Worm (Caenorhabditis elegans) whole organism, young adult: ENCODE data around the gene apn-1.
A peak's percentile ranks its signal among the peaks of the same experiment; 100 is the strongest.

Source experiments
- F10E7.11 ChIP-seq: sonication (generic microtip); optimal IDR thresholded peaks from 2 replicates; lab custom pipeline; 2017; ENCODE audit warnings: mild to moderate bottlenecking, missing genetic modification characterization, moderate library complexity, missing compliant biosample characterization
- F23B12.7 ChIP-seq: sonication (generic microtip); optimal IDR thresholded peaks from 2 replicates; lab custom pipeline; 2017; ENCODE audit warnings: missing genetic modification characterization, mild to moderate bottlenecking, missing compliant biosample characterization, antibody characterized with exemption, moderate library complexity; ENCODE audit not compliant: insufficient read depth
- F39B2.1 ChIP-seq: fragments of 200-800 bp; sonication (Bioruptor generic); IDR thresholded peaks from 2 replicates; pipeline ENCODE4 v1.3.6; 2022; ENCODE audit warnings: missing genetic modification reagents, missing genetic modification characterization, missing compliant biosample characterization
- F49E8.2 ChIP-seq: sonication (generic microtip); optimal IDR thresholded peaks from 3 replicates; lab custom pipeline; 2017; ENCODE audit warnings: missing genetic modification characterization, mild to moderate bottlenecking, missing compliant biosample characterization, antibody characterized with exemption, moderate library complexity; ENCODE audit not compliant: insufficient read depth
- K12H6.12 ChIP-seq: fragments of 200-800 bp; sonication (Bioruptor generic); optimal IDR thresholded peaks from 2 replicates; lab custom pipeline; 2018; ENCODE audit warnings: mild to moderate bottlenecking, missing genetic modification characterization, missing compliant biosample characterization
- akir-1 ChIP-seq: fragments of 200-800 bp; sonication (Bioruptor generic); optimal IDR thresholded peaks from 2 replicates; lab custom pipeline; 2018; ENCODE audit warnings: mild to moderate bottlenecking, missing genetic modification characterization, moderate library complexity, missing compliant biosample characterization
- ama-1 ChIP-seq, 3 experiments: fragments of 150-350 bp in 1 of 3; sonication (generic microtip) in 2 of 3; optimal IDR thresholded peaks; 2 replicates each; lab custom pipeline; 2014 to 2018; ENCODE audit warnings: missing biosample characterization in 2 of 3, missing genetic modification characterization in 2 of 3, missing genetic modification reagents in 2 of 3
- atf-7 ChIP-seq: sonication (generic microtip); optimal IDR thresholded peaks from 2 replicates; lab custom pipeline; 2017; ENCODE audit warnings: mild to moderate bottlenecking, missing genetic modification characterization, missing compliant biosample characterization
- athp-1 ChIP-seq: sonication (generic microtip); optimal IDR thresholded peaks from 2 replicates; lab custom pipeline; 2017; ENCODE audit warnings: mild to moderate bottlenecking, missing genetic modification characterization, missing compliant biosample characterization
- attf-3 ChIP-seq: fragments of 200-800 bp; sonication (Bioruptor generic); conservative IDR thresholded peaks from 2 replicates; pipeline ENCODE4 v1.3.6; 2022; ENCODE audit warnings: missing genetic modification reagents, missing genetic modification characterization, missing compliant biosample characterization
- attf-5 ChIP-seq: fragments of 200-800 bp; sonication (Bioruptor generic); optimal IDR thresholded peaks from 2 replicates; lab custom pipeline; 2018; ENCODE audit warnings: mild to moderate bottlenecking, missing genetic modification characterization, missing compliant biosample characterization
- cebp-1 ChIP-seq, 2 experiments: fragments of 200-800 bp in 1 of 2; sonication (Bioruptor generic) in 1 of 2; sonication (generic microtip) in 1 of 2; IDR thresholded peaks in 1 of 2; optimal IDR thresholded peaks in 1 of 2; 2 replicates each; pipeline versions ENCODE4 v1.3.6 to Lab custom; 2017 to 2022; ENCODE audit warnings: missing compliant biosample characterization in 2 of 2, missing genetic modification characterization in 2 of 2, mild to moderate bottlenecking in 1 of 2, missing genetic modification reagents in 1 of 2, moderate library complexity in 1 of 2
- ceh-58 ChIP-seq: fragments of 200-800 bp; sonication (Bioruptor generic); IDR thresholded peaks from 2 replicates; pipeline ENCODE4 v1.3.6; 2022; ENCODE audit warnings: missing genetic modification characterization, missing compliant biosample characterization
- die-1 ChIP-seq: sonication (generic microtip); optimal IDR thresholded peaks from 2 replicates; lab custom pipeline; 2016; ENCODE audit warnings: missing genotype, mild to moderate bottlenecking, missing genetic modification characterization, missing compliant biosample characterization
- dox-1 ChIP-seq: fragments of 200-800 bp; sonication (Bioruptor generic); IDR thresholded peaks from 2 replicates; pipeline ENCODE4 v1.3.6; 2022; ENCODE audit warnings: missing genetic modification reagents, missing genetic modification characterization, missing compliant biosample characterization
- dpff-1 ChIP-seq: sonication (generic microtip); optimal IDR thresholded peaks from 2 replicates; lab custom pipeline; 2017; ENCODE audit warnings: mild to moderate bottlenecking, missing genetic modification characterization, missing compliant biosample characterization
- him-1 ChIP-seq: sonication (generic microtip); optimal IDR thresholded peaks from 2 replicates; lab custom pipeline; 2016; ENCODE audit warnings: missing genotype, missing genetic modification reagents, missing genetic modification characterization, missing compliant biosample characterization
- hlh-12 ChIP-seq: sonication (generic microtip); optimal IDR thresholded peaks from 2 replicates; lab custom pipeline; 2016; ENCODE audit warnings: missing genetic modification characterization, missing compliant biosample characterization
- hrde-1 ChIP-seq: sonication (generic microtip); optimal IDR thresholded peaks from 2 replicates; lab custom pipeline; 2016; ENCODE audit warnings: missing genetic modification characterization, mild to moderate bottlenecking, missing compliant biosample characterization, moderate library complexity, missing genotype, missing genetic modification reagents, borderline replicate concordance
- hsf-1 ChIP-seq: fragments of 200-800 bp; sonication (Bioruptor generic); IDR thresholded peaks from 2 replicates; pipeline ENCODE4 v1.3.6; 2022; ENCODE audit warnings: missing genetic modification reagents, missing genetic modification characterization, missing compliant biosample characterization
- let-526 ChIP-seq: fragments of 200-800 bp; sonication (Bioruptor generic); IDR thresholded peaks from 2 replicates; pipeline ENCODE4 v1.3.6; 2022; ENCODE audit warnings: missing genetic modification reagents, missing genetic modification characterization, missing compliant biosample characterization
- lin-35 ChIP-seq, 3 experiments: fragments of 150-350 bp in 2 of 3; sonication (generic microtip) in 1 of 3; optimal IDR thresholded peaks; 2 replicates each; lab custom pipeline; 2014 to 2018; ENCODE audit warnings: missing biosample characterization in 3 of 3, missing genetic modification characterization in 3 of 3, missing genetic modification reagents in 3 of 3
- lir-1 ChIP-seq: fragments of 200-800 bp; sonication (Bioruptor generic); conservative IDR thresholded peaks from 2 replicates; pipeline ENCODE4 v1.3.6; 2022; ENCODE audit warnings: missing genetic modification reagents, missing genetic modification characterization, missing compliant biosample characterization
- madf-6 ChIP-seq: fragments of 200-800 bp; sonication (Bioruptor generic); IDR thresholded peaks from 2 replicates; pipeline ENCODE4 v1.3.6; 2022; ENCODE audit warnings: missing genetic modification reagents, missing genetic modification characterization, missing compliant biosample characterization
- nfya-2 ChIP-seq: fragments of 200-800 bp; sonication (Bioruptor generic); IDR thresholded peaks from 2 replicates; pipeline ENCODE4 v1.3.6; 2022; ENCODE audit warnings: missing genetic modification reagents, missing genetic modification characterization, missing compliant biosample characterization
- nhr-80 ChIP-seq: sonication (generic microtip); optimal IDR thresholded peaks from 2 replicates; lab custom pipeline; 2016; ENCODE audit warnings: missing genetic modification characterization, missing compliant biosample characterization
- snpc-1.3 ChIP-seq: sonication (generic microtip); optimal IDR thresholded peaks from 2 replicates; lab custom pipeline; 2017; ENCODE audit warnings: missing genetic modification characterization, mild to moderate bottlenecking, missing compliant biosample characterization, antibody characterized with exemption, moderate library complexity, missing genotype, missing genetic modification reagents; ENCODE audit not compliant: insufficient read depth
- snpc-3.4 ChIP-seq: sonication (generic microtip); optimal IDR thresholded peaks from 2 replicates; lab custom pipeline; 2017; ENCODE audit warnings: missing genetic modification characterization, mild to moderate bottlenecking, missing compliant biosample characterization, antibody characterized with exemption, moderate library complexity, missing genotype, missing genetic modification reagents
- somi-1 ChIP-seq: fragments of 200-800 bp; sonication (Bioruptor generic); optimal IDR thresholded peaks from 2 replicates; lab custom pipeline; 2018; ENCODE audit warnings: mild to moderate bottlenecking, missing genetic modification characterization, missing compliant biosample characterization
- sptf-2 ChIP-seq: fragments of 200-800 bp; sonication (Bioruptor generic); optimal IDR thresholded peaks from 2 replicates; lab custom pipeline; 2018; ENCODE audit warnings: mild to moderate bottlenecking, missing genetic modification characterization, missing compliant biosample characterization
- tbp1 ChIP-seq: fragments of 200-800 bp; sonication (Bioruptor generic); optimal IDR thresholded peaks from 2 replicates; lab custom pipeline; 2018; ENCODE audit warnings: mild to moderate bottlenecking, missing genetic modification characterization, missing compliant biosample characterization
- tbx-9 ChIP-seq: sonication (generic microtip); optimal IDR thresholded peaks from 2 replicates; lab custom pipeline; 2016; ENCODE audit warnings: borderline replicate concordance, missing genetic modification characterization, inconsistent platforms, missing compliant biosample characterization
- unc-62 ChIP-seq: fragments of 150-350 bp; optimal IDR thresholded peaks from 2 replicates; lab custom pipeline; 2014; ENCODE audit warnings: missing biosample characterization, missing genetic modification reagents, missing genetic modification characterization
- ztf-22 ChIP-seq: fragments of 200-800 bp; sonication (Bioruptor generic); optimal IDR thresholded peaks from 2 replicates; lab custom pipeline; 2018; ENCODE audit warnings: mild to moderate bottlenecking, missing genetic modification characterization, moderate library complexity, missing compliant biosample characterization
- ztf-26 ChIP-seq: sonication (generic microtip); optimal IDR thresholded peaks from 2 replicates; lab custom pipeline; 2017; ENCODE audit warnings: missing genetic modification characterization, missing compliant biosample characterization
- ztf-6 ChIP-seq: fragments of 200-800 bp; sonication (Bioruptor generic); IDR thresholded peaks from 2 replicates; pipeline ENCODE4 v1.3.6; 2022; ENCODE audit warnings: missing genetic modification reagents, missing genetic modification characterization, missing compliant biosample characterization

apn-1 gene

DNA sequence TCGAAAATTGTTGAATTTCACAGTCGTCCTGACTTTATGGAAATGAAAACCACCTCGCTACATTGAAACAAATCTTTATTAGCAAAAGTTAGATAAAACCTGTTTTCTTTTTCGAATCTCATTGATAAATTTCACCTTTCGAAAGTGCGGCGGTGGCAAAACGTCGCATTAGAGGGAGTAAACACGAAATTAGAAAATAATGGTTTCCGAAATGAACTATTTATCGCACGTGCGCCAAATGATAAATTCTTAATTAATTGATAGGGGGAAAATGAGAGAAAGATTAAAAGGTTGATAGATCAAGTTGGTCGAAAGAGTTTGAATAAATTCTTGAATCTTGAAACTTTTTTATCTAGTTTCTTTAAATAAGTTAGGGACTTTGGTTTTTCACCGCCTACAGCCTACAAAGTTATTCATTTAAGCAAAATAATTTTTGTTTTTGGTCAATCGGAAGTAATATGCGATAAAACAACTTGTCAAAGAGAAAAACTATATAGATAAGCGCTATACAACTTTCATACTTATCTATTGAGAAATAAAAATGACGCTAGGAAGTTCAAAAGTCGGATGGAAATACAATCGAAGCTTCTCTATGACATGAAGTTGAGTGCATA, 23.8 kb downstream of the apn-1 start:
- TF ChIP-seq lir-1 (GFP tag; lab: Robert Waterston, UW): no peak
- no peak for TF ChIP-seq F23B12.7 (tag; lab: Kevin White, UChicago)
- TF ChIP-seq atf-7 (tag; lab: Kevin White, UChicago): no peak

- peak in 1 of 3 experiments; percentile 13 for TF ChIP-seq lin-35 (GFP tag; optimal IDR thresholded peaks at IDR 0.05; lab: Kevin White, UChicago)
- no peak for TF ChIP-seq cebp-1 (GFP tag; IDR thresholded peaks at IDR 0.05; lab: Robert Waterston, UW)
- TF ChIP-seq cebp-1 (tag; optimal IDR thresholded peaks at IDR 0.05; lab: Kevin White, UChicago): peak; percentile 34
- no peak for TF ChIP-seq sptf-2 (GFP tag; lab: Kevin White, UChicago)
- TF ChIP-seq somi-1 (GFP tag; lab: Kevin White, UChicago): peak; percentile 50
- peak; percentile 15 for TF ChIP-seq K12H6.12 (tag; lab: Kevin White, UChicago)
- TF ChIP-seq attf-5 (GFP tag; lab: Kevin White, UChicago): peak; percentile 37
- TF ChIP-seq athp-1: no peak
These were observed 24.6 kb downstream of the apn-1 start for ce11 chrII:8071801-8072544.

- peak; percentile 48 for TF ChIP-seq nhr-80 (tag; lab: Kevin White, UChicago)
- TF ChIP-seq ztf-6 (GFP tag; lab: Robert Waterston, UW): no peak
- no peak for TF ChIP-seq F39B2.1
- TF ChIP-seq unc-62 (GFP tag; lab: Kevin White, UChicago): no peak
- no peak for TF ChIP-seq him-1 (tag; lab: Kevin White, UChicago)
These were observed 25.9 kb downstream of the apn-1 start, which contains the start of gene gpcp-2 for ce11 chrII:8073222-8073621. TSS of gene gpcp-2 (minus strand) at chrII:8073374.

- TF ChIP-seq unc-62 (GFP tag; lab: Kevin White, UChicago): peak; percentile 27
- no peak for TF ChIP-seq ceh-58 (GFP tag; lab: Robert Waterston, UW)
- TF ChIP-seq nhr-80 (tag; lab: Kevin White, UChicago): peak; percentile 17
- TF ChIP-seq, all 124 proteins: peak for 2
These were observed 26.7 kb downstream of the apn-1 start for ce11 chrII:8074058-8074457.

DNA sequence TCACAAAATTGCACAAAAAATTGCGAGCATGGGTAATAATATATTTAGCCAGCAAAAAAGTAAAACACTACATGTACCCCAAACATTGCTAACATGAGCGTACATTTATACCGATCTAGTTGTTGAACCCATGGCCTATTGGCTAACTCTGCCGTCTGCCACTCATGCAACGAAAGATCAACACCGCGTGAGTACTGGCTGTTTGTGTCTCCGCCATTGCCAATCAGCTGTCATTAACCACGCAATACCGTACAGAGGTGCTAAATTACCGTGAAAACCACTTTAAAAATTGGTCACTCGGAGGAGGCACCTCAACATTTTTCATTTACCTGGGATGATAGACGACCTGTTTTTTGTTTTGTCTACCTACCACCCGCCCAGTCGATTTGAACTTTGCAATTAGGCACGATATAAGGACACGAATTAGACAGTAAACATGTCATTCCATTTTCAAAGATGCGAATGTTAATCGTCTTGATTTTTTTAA, 28.0 kb downstream of the apn-1 start, which contains the start of gene K02C4.2:
TSS of gene K02C4.2 (plus strand) at position 437 of the 487 bp plus-strand sequence.
- no peak for TF ChIP-seq nfya-2 (GFP tag; lab: Robert Waterston, UW)
- peak; percentile 93 for TF ChIP-seq die-1 (tag; lab: Kevin White, UChicago)
- peak; percentile 82 for TF ChIP-seq snpc-3.4 (tag; lab: Kevin White, UChicago)
- TF ChIP-seq attf-3 (GFP tag; lab: Robert Waterston, UW): no peak; the same call in 1 of the 2 replicates
- 0 out of 2 replicates have a peak, but pooled peaks have one; percentile 50 for TF ChIP-seq hsf-1 (GFP tag; lab: Robert Waterston, UW)
- no peak for TF ChIP-seq ama-1 (optimal IDR thresholded peaks at IDR 0.05; lab: Kevin White, UChicago)
- peak in 1 of 2 experiments; percentile 81 for TF ChIP-seq ama-1 (GFP tag; optimal IDR thresholded peaks at IDR 0.05; lab: Kevin White, UChicago)
- TF ChIP-seq hrde-1 (tag; lab: Kevin White, UChicago): peak; percentile 63
- peak; percentile 95 for TF ChIP-seq tbp1
- TF ChIP-seq snpc-1.3 (tag; lab: Kevin White, UChicago): peak; percentile 87
- TF ChIP-seq hlh-12 (tag; lab: Kevin White, UChicago): peak; percentile 34
- no peak for TF ChIP-seq F10E7.11 (tag; lab: Kevin White, UChicago)
- peak; percentile 79 for TF ChIP-seq ztf-26 (tag; lab: Kevin White, UChicago)
- no peak for TF ChIP-seq dpff-1
- peak; percentile 91 for TF ChIP-seq dox-1 (GFP tag; lab: Robert Waterston, UW)
- peak; percentile 72 for TF ChIP-seq madf-6
- peak; percentile 54 for TF ChIP-seq tbx-9 (tag; lab: Kevin White, UChicago)
- peak; percentile 80 for TF ChIP-seq nhr-80 (tag; lab: Kevin White, UChicago)
- TF ChIP-seq F39B2.1: no peak
- TF ChIP-seq ztf-22 (GFP tag; lab: Kevin White, UChicago): peak; percentile 44
- TF ChIP-seq let-526 (GFP tag; lab: Robert Waterston, UW): peak; percentile 58; the same call in 1 of the 2 replicates
- TF ChIP-seq akir-1: peak; percentile 25
- TF ChIP-seq F49E8.2 (tag; lab: Kevin White, UChicago): peak; percentile 75
